Fruit fly (Drosophila melanogaster) whole organism, embryonic: ENCODE results near the gene mei-218.

Experiments used
- BEAF-32 ChIP-seq: fragments of 200-800 bp; sonication (Bioruptor generic); optimal IDR thresholded peaks from 3 replicates; lab custom pipeline; 2017; ENCODE audit warnings: missing biosample characterization, missing genetic modification characterization, mild to moderate bottlenecking, moderate library complexity, missing genetic modification reagents
- CG11456 ChIP-seq: fragments of 200-800 bp; sonication (Bioruptor generic); IDR thresholded peaks from 3 replicates; pipeline ENCODE4 v1.3.6; 2022; ENCODE audit warnings: missing biosample characterization, missing genetic modification characterization
- CG12744 ChIP-seq: fragments of 200-800 bp; sonication (Bioruptor generic); optimal IDR thresholded peaks from 2 replicates; lab custom pipeline; 2016; ENCODE audit warnings: missing biosample characterization, missing genetic modification characterization
- CG13296 ChIP-seq: fragments of 200-800 bp; sonication (Bioruptor generic); optimal IDR thresholded peaks from 3 replicates; lab custom pipeline; 2018; ENCODE audit warnings: missing biosample characterization, mild to moderate bottlenecking, missing genetic modification characterization
- CG13624 ChIP-seq: fragments of 200-800 bp; sonication (Bioruptor generic); optimal IDR thresholded peaks from 2 replicates; lab custom pipeline; 2016; ENCODE audit warnings: missing biosample characterization, missing genetic modification characterization
- CG15601 ChIP-seq: fragments of 200-800 bp; sonication (Bioruptor generic); optimal IDR thresholded peaks from 3 replicates; lab custom pipeline; 2019; ENCODE audit warnings: missing biosample characterization, mild to moderate bottlenecking, missing genetic modification characterization, moderate library complexity
- CG1603 ChIP-seq: fragments of 200-800 bp; sonication (Bioruptor generic); optimal IDR thresholded peaks from 2 replicates; lab custom pipeline; 2019; ENCODE audit warnings: missing biosample characterization, mild to moderate bottlenecking, missing genetic modification characterization, moderate library complexity
- CG16863 ChIP-seq: fragments of 200-800 bp; sonication (Bioruptor generic); optimal IDR thresholded peaks from 3 replicates; lab custom pipeline; 2016; ENCODE audit warnings: missing biosample characterization, missing genetic modification characterization
- CG17359 ChIP-seq: fragments of 200-800 bp; sonication (Bioruptor generic); optimal IDR thresholded peaks from 3 replicates; lab custom pipeline; 2018; ENCODE audit warnings: missing biosample characterization, mild to moderate bottlenecking, missing genetic modification characterization, moderate library complexity
- CG2712 ChIP-seq: fragments of 200-800 bp; optimal IDR thresholded peaks from 3 replicates; lab custom pipeline; 2019; ENCODE audit warnings: missing biosample characterization, mild to moderate bottlenecking, missing genetic modification characterization, moderate library complexity
- CG30403 ChIP-seq: fragments of 200-800 bp; sonication (Bioruptor generic); optimal IDR thresholded peaks from 3 replicates; lab custom pipeline; 2016; ENCODE audit warnings: missing biosample characterization, missing genetic modification characterization
- CG3407 ChIP-seq: fragments of 200-800 bp; sonication (Bioruptor generic); optimal IDR thresholded peaks from 2 replicates; lab custom pipeline; 2018; ENCODE audit warnings: missing biosample characterization, mild to moderate bottlenecking, missing genetic modification characterization
- CG5180 ChIP-seq: fragments of 200-800 bp; sonication (Bioruptor generic); optimal IDR thresholded peaks from 3 replicates; lab custom pipeline; 2017; ENCODE audit warnings: missing biosample characterization, missing genetic modification characterization, mild to moderate bottlenecking, moderate library complexity, missing genetic modification reagents
- CG5245 ChIP-seq: fragments of 200-800 bp; sonication (Bioruptor generic); optimal IDR thresholded peaks from 3 replicates; lab custom pipeline; 2016; ENCODE audit warnings: missing biosample characterization, missing genetic modification characterization
- CG6654 ChIP-seq: fragments of 200-800 bp; sonication (Bioruptor generic); optimal IDR thresholded peaks from 2 replicates; lab custom pipeline; 2017; ENCODE audit warnings: missing biosample characterization, mild to moderate bottlenecking, missing genetic modification characterization
- CG7271 ChIP-seq: fragments of 200-800 bp; sonication (Bioruptor generic); optimal IDR thresholded peaks from 2 replicates; lab custom pipeline; 2018; ENCODE audit warnings: missing biosample characterization, mild to moderate bottlenecking, missing genetic modification characterization, moderate library complexity
- Camta ChIP-seq: fragments of 200-800 bp; sonication (Bioruptor generic); optimal IDR thresholded peaks from 2 replicates; lab custom pipeline; 2016; ENCODE audit warnings: missing biosample characterization, missing genetic modification characterization
- CoRest ChIP-seq: fragments of 200-800 bp; sonication (Bioruptor generic); optimal IDR thresholded peaks from 3 replicates; lab custom pipeline; 2018; ENCODE audit warnings: missing biosample characterization, mild to moderate bottlenecking, missing genetic modification characterization, moderate library complexity
- Doc3 ChIP-seq: fragments of 200-800 bp; sonication (Bioruptor generic); IDR thresholded peaks from 3 replicates; pipeline ENCODE4 v1.3.6; 2022; ENCODE audit warnings: missing biosample characterization, missing genetic modification characterization; ENCODE audit not compliant: partially characterized antibody
- Eip74EF ChIP-seq, 2 experiments: fragments of 200-800 bp in 1 of 2; fragments of >200 bp in 1 of 2; sonication (Bioruptor generic) in 1 of 2; optimal IDR thresholded peaks; 2 replicates each; lab custom pipeline; 2017 to 2019; ENCODE audit warnings: missing biosample characterization in 2 of 2, missing genetic modification characterization in 2 of 2, mild to moderate bottlenecking in 1 of 2, moderate library complexity in 1 of 2
- Fer3 ChIP-seq: fragments of 200-800 bp; sonication (Bioruptor generic); optimal IDR thresholded peaks from 2 replicates; lab custom pipeline; 2018; ENCODE audit warnings: missing biosample characterization, mild to moderate bottlenecking, missing genetic modification characterization, moderate library complexity
- HHEX ChIP-seq: fragments of 200-800 bp; sonication (Bioruptor generic); optimal IDR thresholded peaks from 3 replicates; lab custom pipeline; 2017; ENCODE audit warnings: missing biosample characterization, mild to moderate bottlenecking, missing genetic modification characterization, missing genetic modification reagents
- HLH54F ChIP-seq: fragments of 200-800 bp; sonication (Bioruptor generic); optimal IDR thresholded peaks from 3 replicates; lab custom pipeline; 2016; ENCODE audit warnings: missing biosample characterization, missing genetic modification characterization
- MBD-R2 ChIP-seq: fragments of 200-800 bp; sonication (Bioruptor generic); IDR thresholded peaks from 2 replicates; pipeline ENCODE4 v1.3.6; 2022; ENCODE audit warnings: missing biosample characterization, missing genetic modification characterization
- Mes4 ChIP-seq: fragments of 200-800 bp; sonication (Bioruptor generic); optimal IDR thresholded peaks from 2 replicates; lab custom pipeline; 2016; ENCODE audit warnings: missing biosample characterization, missing genetic modification characterization
- NK7.1 ChIP-seq: fragments of 200-800 bp; sonication (Bioruptor generic); optimal IDR thresholded peaks from 3 replicates; lab custom pipeline; 2016; ENCODE audit warnings: missing biosample characterization, missing genetic modification characterization
- Nf-YA ChIP-seq: fragments of 200-800 bp; sonication (Bioruptor generic); IDR thresholded peaks from 2 replicates; pipeline ENCODE4 v1.3.6; 2022; ENCODE audit warnings: missing biosample characterization, missing genetic modification characterization
- Xrp1 ChIP-seq: fragments of 200-800 bp; sonication (Bioruptor generic); IDR thresholded peaks from 2 replicates; pipeline ENCODE4 v1.3.6; 2022; ENCODE audit warnings: missing biosample characterization, missing genetic modification characterization
- ac ChIP-seq: fragments of 200-800 bp; sonication (Bioruptor generic); optimal IDR thresholded peaks from 3 replicates; lab custom pipeline; 2017; ENCODE audit warnings: missing biosample characterization, mild to moderate bottlenecking, missing genetic modification characterization
- ap ChIP-seq: fragments of 200-800 bp; sonication (Bioruptor generic); IDR thresholded peaks from 2 replicates; pipeline ENCODE4 v1.3.6; 2022; ENCODE audit warnings: missing biosample characterization, missing genetic modification characterization
- cas ChIP-seq: fragments of 200-800 bp; sonication (Bioruptor generic); IDR thresholded peaks from 2 replicates; pipeline ENCODE4 v1.3.6; 2022; ENCODE audit warnings: missing biosample characterization, missing genetic modification characterization
- croc ChIP-seq: fragments of 200-800 bp; sonication (Bioruptor generic); conservative IDR thresholded peaks from 3 replicates; pipeline ENCODE4 v1.3.6; 2022; ENCODE audit warnings: missing biosample characterization, missing genetic modification characterization
- eyg ChIP-seq: fragments of 200-800 bp; sonication (Bioruptor generic); optimal IDR thresholded peaks from 3 replicates; lab custom pipeline; 2016; ENCODE audit warnings: missing biosample characterization, missing genetic modification characterization
- ftz-f1 ChIP-seq: fragments of 200-800 bp; sonication (Bioruptor generic); optimal IDR thresholded peaks from 2 replicates; lab custom pipeline; 2016; ENCODE audit warnings: missing biosample characterization, missing genetic modification characterization
- gcm ChIP-seq: fragments of 200-800 bp; sonication (Bioruptor generic); optimal IDR thresholded peaks from 2 replicates; lab custom pipeline; 2019; ENCODE audit warnings: missing biosample characterization, mild to moderate bottlenecking, missing genetic modification characterization, moderate library complexity
- gt ChIP-seq: fragments of 200-800 bp; sonication (Bioruptor generic); IDR thresholded peaks from 2 replicates; pipeline ENCODE4 v1.3.6; 2022; ENCODE audit warnings: missing biosample characterization, missing genetic modification characterization
- hb ChIP-seq: fragments of 200-800 bp; sonication (Bioruptor generic); IDR thresholded peaks from 3 replicates; pipeline ENCODE4 v1.3.6; 2022; ENCODE audit warnings: missing biosample characterization, missing genetic modification characterization; ENCODE audit not compliant: partially characterized antibody
- lab ChIP-seq: fragments of 200-800 bp; sonication (Bioruptor generic); optimal IDR thresholded peaks from 3 replicates; lab custom pipeline; 2017; ENCODE audit warnings: missing biosample characterization, missing genetic modification characterization, mild to moderate bottlenecking, moderate library complexity, missing genetic modification reagents
- lola ChIP-seq, 3 experiments: fragments of >200 bp in 2 of 3; fragments of 200-800 bp in 1 of 3; sonication (Bioruptor generic) in 1 of 3; optimal IDR thresholded peaks; 2 replicates each; lab custom pipeline; 2017 to 2019; ENCODE audit warnings: missing biosample characterization in 3 of 3, missing genetic modification characterization in 3 of 3, mild to moderate bottlenecking in 1 of 3, moderate library complexity in 1 of 3
- mam ChIP-seq: fragments of 200-800 bp; sonication (Bioruptor generic); optimal IDR thresholded peaks from 3 replicates; lab custom pipeline; 2016; ENCODE audit warnings: missing biosample characterization, missing genetic modification characterization
- nau ChIP-seq: fragments of 200-800 bp; sonication (Bioruptor generic); optimal IDR thresholded peaks from 3 replicates; lab custom pipeline; 2017; ENCODE audit warnings: missing biosample characterization, mild to moderate bottlenecking, missing genetic modification characterization, missing genetic modification reagents
- odd ChIP-seq: fragments of 200-800 bp; sonication (Bioruptor generic); optimal IDR thresholded peaks from 2 replicates; lab custom pipeline; 2017; ENCODE audit warnings: missing biosample characterization, mild to moderate bottlenecking, missing genetic modification characterization
- pnt ChIP-seq: fragments of 200-800 bp; sonication (Bioruptor generic); optimal IDR thresholded peaks from 3 replicates; lab custom pipeline; 2016; ENCODE audit warnings: missing biosample characterization, missing genetic modification characterization
- pum ChIP-seq: fragments of 200-800 bp; sonication (Bioruptor generic); optimal IDR thresholded peaks from 2 replicates; lab custom pipeline; 2016; ENCODE audit warnings: missing biosample characterization, missing genetic modification characterization
- salm ChIP-seq: fragments of 200-800 bp; sonication (Bioruptor generic); optimal IDR thresholded peaks from 2 replicates; lab custom pipeline; 2018; ENCODE audit warnings: missing biosample characterization, mild to moderate bottlenecking, missing genetic modification characterization
- schlank ChIP-seq: fragments of 200-800 bp; sonication (Bioruptor generic); optimal IDR thresholded peaks from 2 replicates; lab custom pipeline; 2018; ENCODE audit warnings: missing biosample characterization, mild to moderate bottlenecking, missing genetic modification characterization
- z ChIP-seq: fragments of 200-800 bp; sonication (Bioruptor generic); IDR thresholded peaks from 3 replicates; pipeline ENCODE4 v1.3.6; 2022; ENCODE audit warnings: missing biosample characterization, missing genetic modification characterization
- zfh1 ChIP-seq: fragments of 200-800 bp; sonication (Bioruptor generic); IDR thresholded peaks from 3 replicates; pipeline ENCODE4 v1.3.6; 2022; ENCODE audit warnings: missing biosample characterization, missing genetic modification characterization

The mei-218 gene

DNA sequence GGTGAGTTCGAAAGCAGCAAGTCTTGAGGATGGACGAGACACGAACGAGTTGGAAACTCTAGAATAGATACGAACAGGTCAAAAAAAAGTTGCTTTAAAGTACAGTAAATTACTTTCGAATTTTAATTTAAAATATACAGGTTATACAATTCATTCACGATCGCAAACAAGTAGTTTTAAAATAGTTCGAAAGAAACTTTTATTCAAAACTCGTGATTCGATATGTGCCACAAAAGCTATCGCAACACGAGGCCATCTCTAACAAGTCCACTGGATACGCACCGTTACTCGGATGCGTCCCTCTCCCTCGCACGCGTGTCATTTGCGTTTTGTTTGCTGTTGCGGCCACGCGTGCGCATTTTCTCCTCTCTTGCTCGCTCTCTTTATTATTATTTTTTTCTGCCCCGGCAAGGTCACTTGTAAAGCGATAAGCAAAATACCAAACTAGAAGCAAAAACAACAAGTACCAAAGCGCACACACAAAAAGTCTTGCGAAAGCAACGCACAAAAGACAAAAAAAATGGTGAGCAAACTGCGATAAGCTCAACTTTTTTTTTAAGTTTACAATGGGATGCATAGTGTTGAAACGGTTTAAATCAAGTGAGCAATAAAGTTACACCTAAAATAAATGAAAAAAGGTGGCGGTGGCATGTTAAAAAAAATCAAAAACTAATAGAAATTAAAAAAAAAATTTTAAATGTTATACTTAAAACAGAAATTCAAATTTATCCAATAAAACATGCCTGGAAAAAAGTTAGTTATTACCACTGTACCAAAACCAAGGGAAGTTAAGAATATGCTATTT lies 17.6 kb downstream of the mei-218 start (continued):
- TF ChIP-seq CG6654 (peak; percentile 40), mam (GFP tag; lab: Kevin White, UChicago) (peak; percentile 51), lab (GFP tag; lab: Kevin White, UChicago) (peak; percentile 87), CG5245 (peak; percentile 11), CoRest (tag; lab: Kevin White, UChicago) (peak; percentile 54), ac (GFP tag; lab: Kevin White, UChicago) (no peak), hb (GFP tag; lab: Robert Waterston, UW) (peak; percentile 85), zfh1 (GFP tag; lab: Robert Waterston, UW) (peak; percentile 65; the same call in 2 of the 3 replicates), CG2712 (tag; lab: Kevin White, UChicago) (peak; percentile 71), NK7.1 (no peak), Camta (GFP tag; lab: Kevin White, UChicago) (no peak), gcm (GFP tag; lab: Kevin White, UChicago) (peak; percentile 8), ftz-f1 (GFP tag; lab: Kevin White, UChicago) (peak; percentile 86), CG30403 (GFP tag; lab: Kevin White, UChicago) (peak; percentile 32), CG3407 (GFP tag; lab: Kevin White, UChicago) (no peak), CG12744 (GFP tag; lab: Kevin White, UChicago) (no peak), MBD-R2 (GFP tag; lab: Robert Waterston, UW) (0 out of 2 replicates have a peak, but pooled peaks have one; percentile 7), eyg (GFP tag; lab: Kevin White, UChicago) (peak; percentile 21), Doc3 (GFP tag; lab: Robert Waterston, UW) (peak; percentile 97), HHEX (peak; percentile 72), Fer3 (peak; percentile 85), BEAF-32 (GFP tag; lab: Kevin White, UChicago) (peak; percentile 85), CG13624 (GFP tag; lab: Kevin White, UChicago) (peak; percentile 22), CG16863 (peak; percentile 26), Nf-YA (peak; percentile 53; the same call in 1 of the 2 replicates), HLH54F (GFP tag; lab: Kevin White, UChicago) (peak; percentile 1), pum (GFP tag; lab: Kevin White, UChicago) (peak; percentile 5), salm (tag; lab: Kevin White, UChicago) (peak; percentile 25), Eip74EF (GFP tag; optimal IDR thresholded peaks at IDR 0.05; lab: Kevin White, UChicago) (peak in 1 of 2 experiments; percentile 70), Mes4 (GFP tag; lab: Kevin White, UChicago) (no peak), lola (GFP tag; optimal IDR thresholded peaks at IDR 0.05; lab: Kevin White, UChicago) (peak in 1 of 3 experiments; percentile 61), nau (GFP tag; lab: Kevin White, UChicago) (peak; percentile 18), schlank (no peak), Xrp1 (GFP tag; lab: Robert Waterston, UW) (peak; percentile 75), pnt (GFP tag; lab: Kevin White, UChicago) (peak; percentile 36), CG5180 (GFP tag; lab: Kevin White, UChicago) (peak; percentile 54), z (no peak), odd (peak; percentile 17), gt (GFP tag; lab: Robert Waterston, UW) (no peak), CG17359 (tag; lab: Kevin White, UChicago) (peak; percentile 71), cas (GFP tag; lab: Robert Waterston, UW) (0 out of 2 replicates have a peak, but pooled peaks have one; percentile 18), CG13296 (GFP tag; lab: Kevin White, UChicago) (peak; percentile 83), CG1603 (peak; percentile 33), ap (GFP tag; lab: Robert Waterston, UW) (0 out of 2 replicates have a peak, but pooled peaks have one; percentile 40), CG11456 (GFP tag; lab: Robert Waterston, UW) (peak; percentile 68; the same call in 2 of the 3 replicates), CG7271 (tag; lab: Kevin White, UChicago) (no peak), CG15601 (tag; lab: Kevin White, UChicago) (peak; percentile 12), croc (GFP tag; lab: Robert Waterston, UW) (no peak)
